Worm (Caenorhabditis elegans) whole organism, L2 larva: ENCODE results near the gene F53F4.7.
A peak's percentile ranks its signal among the peaks of the same experiment; 100 is the strongest.

Source experiments
- ama-1 ChIP-seq: fragments of 150-350 bp; optimal IDR thresholded peaks from 2 replicates; lab custom pipeline; 2018; ENCODE audit warnings: inconsistent platforms
- ceh-82 ChIP-seq: fragments of 150-350 bp; optimal IDR thresholded peaks from 2 replicates; lab custom pipeline; 2014; ENCODE audit warnings: missing biosample characterization, missing genetic modification characterization
- fos-1 ChIP-seq: fragments of 150-350 bp; optimal IDR thresholded peaks from 2 replicates; lab custom pipeline; 2014; ENCODE audit warnings: missing biosample characterization, missing genetic modification characterization
- lsy-2 ChIP-seq, 2 experiments: fragments of 150-350 bp in 1 of 2; sonication (generic microtip) in 1 of 2; optimal IDR thresholded peaks; 2 replicates each; lab custom pipeline; 2014 to 2017; ENCODE audit warnings: missing biosample characterization in 2 of 2, missing genetic modification characterization in 2 of 2
- nhr-11 ChIP-seq: fragments of 150-350 bp; optimal IDR thresholded peaks from 2 replicates; lab custom pipeline; 2014; ENCODE audit warnings: missing biosample characterization, missing genetic modification characterization
- nhr-12 ChIP-seq: fragments of 150-350 bp; optimal IDR thresholded peaks from 2 replicates; lab custom pipeline; 2014; ENCODE audit warnings: missing biosample characterization, missing genetic modification characterization
- nhr-237 ChIP-seq: fragments of 150-350 bp; optimal IDR thresholded peaks from 2 replicates; lab custom pipeline; 2014; ENCODE audit warnings: missing biosample characterization, missing genetic modification characterization
- nhr-25 ChIP-seq: fragments of 150-350 bp; sonication (generic microtip); optimal IDR thresholded peaks from 3 replicates; lab custom pipeline; 2014; ENCODE audit warnings: missing biosample characterization, missing genetic modification characterization
- skn-1 ChIP-seq: sonication (generic microtip); optimal IDR thresholded peaks from 2 replicates; lab custom pipeline; 2017; ENCODE audit warnings: missing biosample characterization, missing genetic modification characterization
- sma-3 ChIP-seq: sonication (generic microtip); optimal IDR thresholded peaks from 2 replicates; lab custom pipeline; 2016; ENCODE audit warnings: missing genetic modification reagents, missing genetic modification characterization, missing compliant biosample characterization
- unc-62 ChIP-seq: fragments of 150-350 bp; optimal IDR thresholded peaks from 2 replicates; lab custom pipeline; 2014; ENCODE audit warnings: missing biosample characterization, missing genetic modification reagents, missing genetic modification characterization

- no peak for TF ChIP-seq nhr-12 (tag; lab: Kevin White, UChicago)
- TF ChIP-seq nhr-237 (tag; lab: Kevin White, UChicago): no peak
- TF ChIP-seq lsy-2 (tag; optimal IDR thresholded peaks at IDR 0.05; lab: Kevin White, UChicago): peak in 1 of 2 experiments; percentile 60
- TF ChIP-seq sma-3 (GFP tag; lab: Kevin White, UChicago): peak; percentile 90
- no peak for TF ChIP-seq unc-62 (GFP tag; lab: Kevin White, UChicago)
- no peak for TF ChIP-seq nhr-11 (tag; lab: Kevin White, UChicago)
- no peak for TF ChIP-seq ceh-82 (tag; lab: Kevin White, UChicago)
- peak; percentile 43 for TF ChIP-seq skn-1 (tag; lab: Kevin White, UChicago)
- TF ChIP-seq nhr-25 (tag; lab: Kevin White, UChicago): peak; percentile 90
- TF ChIP-seq fos-1 (tag; lab: Kevin White, UChicago): peak; percentile 89
- peak; percentile 69 for TF ChIP-seq ama-1
Observed at ce11 chrV:13656346-13657254, 42.8 kb upstream of the F53F4.7 start.
